Fruit fly (Drosophila melanogaster) whole organism, embryonic: ENCODE measurements around the gene FucTA.
A peak's percentile ranks its signal among the peaks of the same experiment; 100 is the strongest.

ENCODE experiments used
- CG1024 ChIP-seq: fragments of 200-800 bp; sonication (Bioruptor generic); IDR thresholded peaks from 2 replicates; pipeline ENCODE4 v1.3.6; 2022; ENCODE audit warnings: missing biosample characterization, missing genetic modification characterization
- CG11560 ChIP-seq: fragments of 200-800 bp; sonication (Bioruptor generic); IDR thresholded peaks from 3 replicates; pipeline ENCODE4 v1.3.6; 2022; ENCODE audit warnings: missing biosample characterization, missing genetic modification characterization
- CG12391 ChIP-seq: fragments of 200-800 bp; sonication (Bioruptor generic); optimal IDR thresholded peaks from 3 replicates; lab custom pipeline; 2018; ENCODE audit warnings: missing biosample characterization, mild to moderate bottlenecking, missing genetic modification characterization, moderate library complexity
- CG12942 ChIP-seq: fragments of 200-800 bp; sonication (Bioruptor generic); optimal IDR thresholded peaks from 3 replicates; lab custom pipeline; 2016; ENCODE audit warnings: missing biosample characterization, missing genetic modification characterization
- CG13287 ChIP-seq: fragments of 200-800 bp; sonication (Bioruptor generic); IDR thresholded peaks from 2 replicates; pipeline ENCODE4 v1.3.6; 2022; ENCODE audit warnings: missing biosample characterization, missing genetic modification characterization; ENCODE audit not compliant: partially characterized antibody
- CG14441 ChIP-seq: fragments of 200-800 bp; sonication (Bioruptor generic); IDR thresholded peaks from 2 replicates; pipeline ENCODE4 v1.3.6; 2022; ENCODE audit warnings: missing biosample characterization, missing genetic modification characterization
- CG31388 ChIP-seq: fragments of 200-800 bp; sonication (Bioruptor generic); optimal IDR thresholded peaks from 2 replicates; lab custom pipeline; 2016; ENCODE audit warnings: missing biosample characterization, missing genetic modification characterization
- CG42726 ChIP-seq: fragments of 200-800 bp; sonication (Bioruptor generic); IDR thresholded peaks from 2 replicates; pipeline ENCODE4 v1.3.6; 2022; ENCODE audit warnings: missing biosample characterization, missing genetic modification characterization; ENCODE audit not compliant: partially characterized antibody
- CG7987 ChIP-seq: fragments of 200-800 bp; sonication (Bioruptor generic); optimal IDR thresholded peaks from 2 replicates; lab custom pipeline; 2018; ENCODE audit warnings: missing biosample characterization, mild to moderate bottlenecking, missing genetic modification characterization, moderate library complexity
- Dip3 ChIP-seq: fragments of 200-800 bp; sonication (Bioruptor generic); optimal IDR thresholded peaks from 3 replicates; lab custom pipeline; 2016; ENCODE audit warnings: missing biosample characterization, missing genetic modification characterization
- Doc2 ChIP-seq: fragments of 200-800 bp; sonication (Bioruptor generic); IDR thresholded peaks from 2 replicates; pipeline ENCODE4 v1.3.6; 2022; ENCODE audit warnings: missing biosample characterization, missing genetic modification characterization
- E2f2 ChIP-seq: fragments of 200-800 bp; sonication (Bioruptor generic); IDR thresholded peaks from 2 replicates; pipeline ENCODE4 v1.3.6; 2022; ENCODE audit warnings: missing biosample characterization, missing genetic modification characterization
- Fer3 ChIP-seq: fragments of 200-800 bp; sonication (Bioruptor generic); optimal IDR thresholded peaks from 2 replicates; lab custom pipeline; 2018; ENCODE audit warnings: missing biosample characterization, mild to moderate bottlenecking, missing genetic modification characterization, moderate library complexity
- HLHmδ ChIP-seq: fragments of 200-800 bp; sonication (Bioruptor generic); optimal IDR thresholded peaks from 2 replicates; lab custom pipeline; 2018; ENCODE audit warnings: missing biosample characterization, mild to moderate bottlenecking, missing genetic modification characterization, moderate library complexity
- Max ChIP-seq: fragments of 200-800 bp; sonication (Bioruptor generic); optimal IDR thresholded peaks from 2 replicates; lab custom pipeline; 2016; ENCODE audit warnings: missing biosample characterization, mild to moderate bottlenecking, missing genetic modification characterization
- Med ChIP-seq: fragments of 200-800 bp; sonication (Bioruptor generic); peaks from one replicate; lab custom pipeline; 2016; ENCODE audit warnings: missing biosample characterization, missing genetic modification characterization, mild to moderate bottlenecking, inconsistent platforms, moderate library complexity
- NC2α ChIP-seq: fragments of 200-800 bp; sonication (Bioruptor generic); optimal IDR thresholded peaks from 2 replicates; lab custom pipeline; 2016; ENCODE audit warnings: missing biosample characterization, missing genetic modification characterization
- NC2β ChIP-seq: fragments of 200-800 bp; sonication (Bioruptor generic); optimal IDR thresholded peaks from 2 replicates; lab custom pipeline; 2016; ENCODE audit warnings: missing biosample characterization, missing genetic modification characterization
- Nf-YB ChIP-seq: fragments of 200-800 bp; sonication (Bioruptor generic); optimal IDR thresholded peaks from 3 replicates; lab custom pipeline; 2019; ENCODE audit warnings: missing biosample characterization, mild to moderate bottlenecking, missing genetic modification characterization, moderate library complexity
- Opbp ChIP-seq: fragments of 200-800 bp; sonication (Bioruptor generic); IDR thresholded peaks from 3 replicates; pipeline ENCODE4 v1.3.6; 2022; ENCODE audit warnings: missing biosample characterization, missing genetic modification characterization; ENCODE audit not compliant: partially characterized antibody
- Sin3A ChIP-seq: fragments of >200 bp; optimal IDR thresholded peaks from 2 replicates; lab custom pipeline; 2018
- Sox102F ChIP-seq: fragments of 200-800 bp; sonication (Bioruptor generic); optimal IDR thresholded peaks from 2 replicates; lab custom pipeline; 2018; ENCODE audit warnings: missing biosample characterization, mild to moderate bottlenecking, missing genetic modification characterization, moderate library complexity
- Sry-β ChIP-seq: fragments of 200-800 bp; sonication (Bioruptor generic); optimal IDR thresholded peaks from 2 replicates; lab custom pipeline; 2018; ENCODE audit warnings: missing biosample characterization, mild to moderate bottlenecking, missing genetic modification characterization, moderate library complexity
- TFAM ChIP-seq: fragments of 200-800 bp; sonication (Bioruptor generic); optimal IDR thresholded peaks from 2 replicates; lab custom pipeline; 2017; ENCODE audit warnings: missing biosample characterization, missing genetic modification characterization, inconsistent platforms
- Taf1 ChIP-seq: fragments of 200-800 bp; sonication (Bioruptor generic); IDR thresholded peaks from 2 replicates; pipeline ENCODE4 v1.3.6; 2022; ENCODE audit warnings: missing biosample characterization, missing genetic modification characterization
- al ChIP-seq: fragments of 200-800 bp; sonication (Bioruptor generic); IDR thresholded peaks from 2 replicates; pipeline ENCODE4 v1.3.6; 2022; ENCODE audit warnings: missing biosample characterization, missing genetic modification characterization
- az2 ChIP-seq: fragments of 200-800 bp; sonication (Bioruptor generic); optimal IDR thresholded peaks from 3 replicates; lab custom pipeline; 2016; ENCODE audit warnings: missing biosample characterization, missing genetic modification characterization
- bab2 ChIP-seq: fragments of 200-800 bp; sonication (Bioruptor generic); optimal IDR thresholded peaks from 2 replicates; lab custom pipeline; 2016; ENCODE audit warnings: missing biosample characterization, missing genetic modification characterization
- bbx ChIP-seq: fragments of 200-800 bp; sonication (Bioruptor generic); IDR thresholded peaks from 2 replicates; pipeline ENCODE4 v1.3.6; 2022; ENCODE audit warnings: missing biosample characterization, missing genetic modification characterization; ENCODE audit not compliant: partially characterized antibody
- bcd ChIP-seq: fragments of 200-800 bp; sonication (Bioruptor generic); optimal IDR thresholded peaks from 2 replicates; lab custom pipeline; 2017; ENCODE audit warnings: missing biosample characterization, mild to moderate bottlenecking, missing genetic modification characterization
- da ChIP-seq: fragments of 200-800 bp; sonication (Bioruptor generic); optimal IDR thresholded peaks from 2 replicates; lab custom pipeline; 2016; ENCODE audit warnings: missing biosample characterization, missing genetic modification characterization
- disco-r ChIP-seq: fragments of 200-800 bp; sonication (Bioruptor generic); optimal IDR thresholded peaks from 2 replicates; lab custom pipeline; 2016; ENCODE audit warnings: missing biosample characterization, missing genetic modification characterization
- eve ChIP-seq, 2 experiments: fragments of >200 bp; optimal IDR thresholded peaks; 2 replicates each; lab custom pipeline; 2017; ENCODE audit warnings: missing biosample characterization in 2 of 2, missing genetic modification characterization in 2 of 2
- gem ChIP-seq: fragments of 200-800 bp; sonication (Bioruptor generic); optimal IDR thresholded peaks from 2 replicates; lab custom pipeline; 2019; ENCODE audit warnings: missing biosample characterization, mild to moderate bottlenecking, missing genetic modification characterization, moderate library complexity
- ham ChIP-seq: fragments of 200-800 bp; sonication (Bioruptor generic); IDR thresholded peaks from 2 replicates; pipeline ENCODE4 v1.3.6; 2022; ENCODE audit warnings: missing biosample characterization, missing genetic modification characterization
- inv ChIP-seq: fragments of 200-800 bp; sonication (Bioruptor generic); IDR thresholded peaks from 2 replicates; pipeline ENCODE4 v1.3.6; 2022; ENCODE audit warnings: missing biosample characterization, missing genetic modification characterization; ENCODE audit not compliant: partially characterized antibody
- jumu ChIP-seq: fragments of 200-800 bp; sonication (Bioruptor generic); optimal IDR thresholded peaks from 3 replicates; lab custom pipeline; 2016; ENCODE audit warnings: missing biosample characterization, missing genetic modification characterization
- kay ChIP-seq: fragments of 200-800 bp; sonication (Bioruptor generic); optimal IDR thresholded peaks from 2 replicates; lab custom pipeline; 2016; ENCODE audit warnings: missing biosample characterization, missing genetic modification characterization
- lab ChIP-seq: fragments of 200-800 bp; sonication (Bioruptor generic); optimal IDR thresholded peaks from 3 replicates; lab custom pipeline; 2017; ENCODE audit warnings: missing biosample characterization, missing genetic modification characterization, mild to moderate bottlenecking, moderate library complexity, missing genetic modification reagents
- lola ChIP-seq, 3 experiments: fragments of >200 bp in 2 of 3; fragments of 200-800 bp in 1 of 3; sonication (Bioruptor generic) in 1 of 3; optimal IDR thresholded peaks; 2 replicates each; lab custom pipeline; 2017 to 2019; ENCODE audit warnings: missing biosample characterization in 3 of 3, missing genetic modification characterization in 3 of 3, mild to moderate bottlenecking in 1 of 3, moderate library complexity in 1 of 3
- p53 ChIP-seq: fragments of 200-800 bp; sonication (Bioruptor generic); optimal IDR thresholded peaks from 2 replicates; lab custom pipeline; 2016; ENCODE audit warnings: missing biosample characterization, missing genetic modification characterization
- pho ChIP-seq: fragments of 200-800 bp; sonication (Bioruptor generic); optimal IDR thresholded peaks from 2 replicates; lab custom pipeline; 2016; ENCODE audit warnings: missing biosample characterization, missing genetic modification characterization
- pros ChIP-seq: fragments of 200-800 bp; sonication (Bioruptor generic); optimal IDR thresholded peaks from 3 replicates; lab custom pipeline; 2019; ENCODE audit warnings: missing biosample characterization, mild to moderate bottlenecking, missing genetic modification characterization, moderate library complexity
- ranshi ChIP-seq: fragments of 200-800 bp; sonication (Bioruptor generic); IDR thresholded peaks from 2 replicates; pipeline ENCODE4 v1.3.6; 2022; ENCODE audit warnings: missing biosample characterization, missing genetic modification characterization
- sens ChIP-seq: fragments of 200-800 bp; sonication (Bioruptor generic); peaks from one replicate; lab custom pipeline; 2016; ENCODE audit warnings: missing biosample characterization, missing genetic modification characterization
- sima ChIP-seq: fragments of 200-800 bp; sonication (Bioruptor generic); optimal IDR thresholded peaks from 2 replicates; lab custom pipeline; 2016; ENCODE audit warnings: missing biosample characterization, missing genetic modification characterization
- stc ChIP-seq: fragments of 200-800 bp; sonication (Bioruptor generic); IDR thresholded peaks from 2 replicates; pipeline ENCODE4 v1.3.6; 2022; ENCODE audit warnings: missing biosample characterization, missing genetic modification characterization
- tap ChIP-seq: fragments of 200-800 bp; optimal IDR thresholded peaks from 3 replicates; lab custom pipeline; 2019; ENCODE audit warnings: missing biosample characterization, mild to moderate bottlenecking, missing genetic modification characterization, moderate library complexity
- tin ChIP-seq: fragments of 200-800 bp; sonication (Bioruptor generic); optimal IDR thresholded peaks from 3 replicates; lab custom pipeline; 2016; ENCODE audit warnings: missing biosample characterization, missing genetic modification characterization
- wek ChIP-seq: fragments of 200-800 bp; sonication (Bioruptor generic); optimal IDR thresholded peaks from 3 replicates; lab custom pipeline; 2018; ENCODE audit warnings: missing biosample characterization, mild to moderate bottlenecking, missing genetic modification characterization, moderate library complexity

Gene FucTA

dm6 chr3L:15104849-15105555 is 41.9 kb upstream of the FucTA start (continued):
- TF ChIP-seq CG42726: no peak
- TF ChIP-seq Nf-YB (GFP tag; lab: Kevin White, UChicago): no peak
- no peak for TF ChIP-seq pros
- TF ChIP-seq Dip3 (GFP tag; lab: Kevin White, UChicago): peak; percentile 38
- TF ChIP-seq E2f2 (GFP tag; lab: Robert Waterston, UW): peak; percentile 33
- peak; percentile 71 for TF ChIP-seq gem (tag; lab: Kevin White, UChicago)
- no peak for TF ChIP-seq lola (GFP tag; optimal IDR thresholded peaks at IDR 0.05; lab: Kevin White, UChicago)
- no peak for TF ChIP-seq Taf1 (GFP tag; lab: Robert Waterston, UW)
- peak; percentile 23 for TF ChIP-seq NC2β (GFP tag; lab: Kevin White, UChicago)
- TF ChIP-seq tap: peak; percentile 28
- peak; percentile 46 for TF ChIP-seq tin (GFP tag; lab: Kevin White, UChicago)
- TF ChIP-seq Max: no peak
- no peak for TF ChIP-seq inv (GFP tag; lab: Robert Waterston, UW)
- TF ChIP-seq Doc2 (GFP tag; lab: Robert Waterston, UW): no peak
- TF ChIP-seq CG11560 (tag; lab: Robert Waterston, UW): peak; percentile 45; the same call in 1 of the 3 replicates
- no peak for TF ChIP-seq CG7987
- no peak for TF ChIP-seq kay (GFP tag; lab: Kevin White, UChicago)
- TF ChIP-seq pho (GFP tag; lab: Kevin White, UChicago): peak; percentile 81
- no peak for TF ChIP-seq Opbp (GFP tag; lab: Robert Waterston, UW)
- peak; percentile 69 for TF ChIP-seq lab (GFP tag; lab: Kevin White, UChicago)
- TF ChIP-seq TFAM (GFP tag; lab: Kevin White, UChicago): no peak
- TF ChIP-seq sens (GFP tag; lab: Kevin White, UChicago): peak; percentile 89
- no peak for TF ChIP-seq NC2α
- peak; percentile 83 for TF ChIP-seq Med (GFP tag; lab: Kevin White, UChicago)
- TF ChIP-seq jumu (GFP tag; lab: Kevin White, UChicago): peak; percentile 60
- TF ChIP-seq Sin3A (lab: Kevin White, UChicago): no peak
- TF ChIP-seq HLHmδ (GFP tag; lab: Kevin White, UChicago): no peak
- no peak for TF ChIP-seq CG31388 (GFP tag; lab: Kevin White, UChicago)
- peak; percentile 60 for TF ChIP-seq stc (GFP tag; lab: Robert Waterston, UW)
- TF ChIP-seq da (GFP tag; lab: Kevin White, UChicago): no peak
- TF ChIP-seq CG1024 (GFP tag; lab: Robert Waterston, UW): no peak
- peak; percentile 71 for TF ChIP-seq Sox102F
- TF ChIP-seq az2 (GFP tag; lab: Kevin White, UChicago): peak; percentile 32
- no peak for TF ChIP-seq wek
- peak; percentile 41 for TF ChIP-seq bab2 (GFP tag; lab: Kevin White, UChicago)
- TF ChIP-seq ham (GFP tag; lab: Robert Waterston, UW): no peak
- peak; percentile 62 for TF ChIP-seq CG12391 (tag; lab: Kevin White, UChicago)
- TF ChIP-seq sima (GFP tag; lab: Kevin White, UChicago): no peak
- TF ChIP-seq CG12942 (GFP tag; lab: Kevin White, UChicago): peak; percentile 41
- no peak for TF ChIP-seq Sry-β (GFP tag; lab: Kevin White, UChicago)
- no peak; the same call in 1 of the 2 replicates for TF ChIP-seq ranshi (GFP tag; lab: Robert Waterston, UW)
- no peak for TF ChIP-seq bbx (GFP tag; lab: Robert Waterston, UW)
- 0 out of 2 replicates have a peak, but pooled peaks have one; percentile 3 for TF ChIP-seq CG13287 (GFP tag; lab: Robert Waterston, UW)
- peak; percentile 61 for TF ChIP-seq CG14441
- TF ChIP-seq eve (GFP tag; optimal IDR thresholded peaks at IDR 0.05; lab: Kevin White, UChicago): no peak
- peak; percentile 38; the same call in 1 of the 2 replicates for TF ChIP-seq al (GFP tag; lab: Robert Waterston, UW)
- no peak for TF ChIP-seq p53 (GFP tag; lab: Kevin White, UChicago)
- TF ChIP-seq disco-r (GFP tag; lab: Kevin White, UChicago): no peak
- peak; percentile 52 for TF ChIP-seq bcd (GFP tag; lab: Kevin White, UChicago)
- peak; percentile 42 for TF ChIP-seq Fer3 (tag; lab: Kevin White, UChicago)
